Fruit fly (Drosophila melanogaster) S2 (cell line): Measurements from ENCODE around the gene Blos3.

ENCODE experiments used
- CG8478 ChIP-seq: fragments of >200 bp; optimal IDR thresholded peaks from 2 replicates; lab custom pipeline; 2018
- CTCF ChIP-seq, 2 experiments: fragments of >200 bp; optimal IDR thresholded peaks; 2 replicates each; lab custom pipeline; 2018

DNA sequence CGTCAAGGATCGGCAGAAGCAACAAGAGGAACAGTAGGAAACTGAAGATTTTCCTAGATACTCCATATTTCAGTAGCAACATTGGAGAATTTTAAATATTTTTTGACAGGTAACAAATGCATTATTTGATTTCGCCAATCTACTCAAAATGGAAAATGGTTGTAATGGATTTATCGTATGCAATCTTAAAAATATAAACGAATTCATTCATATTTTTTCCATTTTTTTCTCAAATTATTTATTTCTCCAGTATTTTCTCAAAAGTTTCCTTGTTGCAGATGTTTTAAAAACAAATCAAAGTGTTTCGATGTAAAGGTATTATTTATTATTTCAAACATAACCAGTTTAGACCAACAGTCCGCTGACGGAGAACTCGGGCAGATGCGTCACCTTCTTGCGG, 50.2 kb downstream of the Blos3 start, which contains the start of gene CG18223:
- TF ChIP-seq CG8478 (no peak), CTCF (optimal IDR thresholded peaks at IDR 0.05; lab: Kevin White, UChicago) (no peak)
